Fruit fly (Drosophila melanogaster) S2 (cell line): ENCODE results near the gene CG32983.

Experiments used
- CG8478 ChIP-seq: fragments of >200 bp; optimal IDR thresholded peaks from 2 replicates; lab custom pipeline; 2018
- CTCF ChIP-seq, 2 experiments: fragments of >200 bp; optimal IDR thresholded peaks; 2 replicates each; lab custom pipeline; 2018

CG32983 gene

DNA sequence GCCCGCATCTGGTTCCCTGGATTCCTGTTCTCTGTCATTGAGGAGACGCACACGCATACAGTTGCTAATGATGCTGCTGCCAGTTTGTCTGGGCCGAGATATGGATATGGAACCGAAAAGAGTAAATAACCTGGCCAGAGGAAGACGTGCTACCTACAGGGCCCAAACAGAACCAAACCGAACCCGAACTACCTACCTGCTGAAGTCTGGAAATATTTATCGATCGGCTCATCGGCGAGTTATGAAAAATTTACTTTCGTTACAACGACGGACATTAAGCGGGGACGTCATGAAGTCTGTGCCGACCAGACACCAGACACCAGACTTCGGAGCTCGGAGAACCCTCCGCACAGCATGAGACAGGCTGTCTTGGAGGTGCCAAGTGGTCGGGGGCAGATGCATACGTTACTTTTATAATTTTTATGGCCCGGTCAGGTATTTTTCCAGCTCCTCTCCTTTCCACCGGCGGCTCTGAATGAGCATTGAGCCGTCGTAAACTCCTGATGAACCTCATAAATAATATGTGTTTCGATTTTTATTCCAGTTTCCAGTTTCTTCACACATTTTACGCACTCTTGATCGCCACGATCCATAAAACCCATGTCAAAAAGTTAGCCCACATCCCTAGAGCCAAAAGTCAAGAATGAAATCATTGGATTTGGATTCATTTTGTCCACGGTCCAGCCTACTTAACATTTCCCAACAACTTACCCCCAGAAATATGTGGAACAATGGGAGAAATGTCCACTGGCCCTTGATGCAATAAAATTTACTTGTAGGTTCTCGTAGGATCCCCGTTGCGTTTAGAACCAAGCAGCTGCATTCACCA lies 18.7 kb upstream of the CG32983 start:
- no peak for TF ChIP-seq CTCF (optimal IDR thresholded peaks at IDR 0.05; lab: Kevin White, UChicago)
- no peak for TF ChIP-seq CG8478

DNA sequence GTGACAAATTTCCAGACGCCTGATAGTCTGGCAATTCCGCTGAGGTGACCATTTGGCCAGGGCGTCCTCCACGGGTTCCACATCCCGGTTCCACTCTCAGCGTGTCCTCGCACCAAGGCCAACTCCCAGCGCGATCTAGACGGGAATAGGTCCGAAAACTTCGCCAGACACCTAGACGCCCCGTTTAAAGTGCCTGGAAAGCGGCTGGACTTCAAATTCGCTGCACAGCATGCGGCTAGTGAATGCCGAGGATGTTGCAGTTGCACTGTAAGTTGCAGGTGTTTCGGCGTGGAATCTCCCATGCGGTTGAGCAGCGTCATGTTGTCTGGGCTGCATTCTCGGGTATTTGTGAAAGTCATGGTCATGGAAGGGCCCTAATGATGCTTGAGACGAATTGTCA lies 16.5 kb upstream of the CG32983 start:
- TF ChIP-seq CTCF (optimal IDR thresholded peaks at IDR 0.05; lab: Kevin White, UChicago), result no peak
- TF ChIP-seq CG8478, result no peak

DNA sequence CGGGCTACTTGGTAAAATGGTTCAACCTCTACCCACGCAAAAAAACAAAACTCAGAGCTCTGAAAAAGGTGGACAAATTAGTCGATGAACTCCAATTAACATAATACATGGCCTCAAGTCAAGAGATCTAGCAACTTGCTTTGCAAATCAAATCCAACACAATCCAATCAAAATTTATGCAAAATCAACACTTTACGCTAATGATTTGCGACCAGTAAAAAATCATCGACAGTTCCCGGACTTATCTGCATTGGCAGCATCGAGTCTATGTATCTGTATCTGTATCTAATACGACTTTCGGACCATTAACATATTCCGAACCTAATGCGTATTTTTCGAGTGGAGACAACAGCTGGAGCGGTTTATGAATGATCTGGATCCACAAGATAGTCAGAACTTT lies 14.6 kb upstream of the CG32983 start:
- TF ChIP-seq CTCF (optimal IDR thresholded peaks at IDR 0.05; lab: Kevin White, UChicago) (no peak), CG8478 (no peak)

- no peak for TF ChIP-seq CTCF (optimal IDR thresholded peaks at IDR 0.05; lab: Kevin White, UChicago)
- no peak for TF ChIP-seq CG8478
Measured at dm6 chr2L:8852235-8852634, 13.4 kb upstream of the CG32983 start.

DNA sequence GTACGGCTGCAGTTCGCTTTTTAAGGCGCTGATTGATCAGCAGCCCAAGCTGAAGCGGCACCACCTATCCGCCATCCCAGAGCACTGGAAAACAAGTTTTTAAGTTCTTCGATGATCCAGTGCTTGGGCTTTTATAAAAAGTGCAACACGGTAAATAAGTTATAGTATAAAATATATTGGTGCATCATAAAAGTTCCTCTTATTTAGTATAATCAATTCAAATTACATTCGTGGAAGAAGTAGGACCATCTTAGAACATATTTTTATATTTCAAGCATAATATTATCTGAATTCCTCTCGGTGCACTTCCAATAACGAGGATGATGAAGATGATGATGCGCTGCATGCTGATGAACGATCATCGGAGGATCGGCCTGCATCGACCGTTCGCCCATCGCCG lies 10.2 kb upstream of the CG32983 start:
- TF ChIP-seq CTCF (optimal IDR thresholded peaks at IDR 0.05; lab: Kevin White, UChicago) (no peak), CG8478 (no peak)

- TF ChIP-seq CTCF (optimal IDR thresholded peaks at IDR 0.05; lab: Kevin White, UChicago) (no peak), CG8478 (no peak)
Measured at dm6 chr2L:8857752-8858151, 7.9 kb upstream of the CG32983 start.

- no peak for TF ChIP-seq CTCF (optimal IDR thresholded peaks at IDR 0.05; lab: Kevin White, UChicago)
- TF ChIP-seq CG8478, result no peak
Measured at dm6 chr2L:8859839-8860238, 5.8 kb upstream of the CG32983 start.

dm6 chr2L:8860767-8861166 lies 4.9 kb upstream of the CG32983 start:
- TF ChIP-seq CTCF (optimal IDR thresholded peaks at IDR 0.05; lab: Kevin White, UChicago), result no peak
- no peak for TF ChIP-seq CG8478

DNA sequence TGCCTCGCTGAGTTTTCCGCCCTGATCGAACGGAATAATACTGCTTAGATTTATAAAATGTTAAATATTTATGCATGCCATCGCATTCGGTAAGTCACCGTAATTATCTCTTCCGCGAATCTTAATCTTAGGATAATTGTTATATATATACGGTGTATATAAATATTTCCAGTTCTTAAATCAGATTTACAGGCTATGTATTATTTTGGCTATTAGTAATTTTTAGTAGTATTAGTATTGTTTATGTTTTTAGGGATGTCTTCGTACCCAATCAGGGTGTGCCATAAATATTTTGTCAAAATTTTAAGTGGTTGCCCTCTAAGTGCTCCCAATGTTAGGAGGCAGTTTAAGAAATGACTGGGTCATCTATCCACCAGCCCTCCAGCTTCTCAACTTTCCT lies 3.2 kb upstream of the CG32983 start, which contains the start of gene CG32986:
TSS of gene CG32986 (plus strand) at position 301 of the 400 bp plus-strand sequence.
- TF ChIP-seq CTCF (optimal IDR thresholded peaks at IDR 0.05; lab: Kevin White, UChicago) (no peak), CG8478 (no peak)

DNA sequence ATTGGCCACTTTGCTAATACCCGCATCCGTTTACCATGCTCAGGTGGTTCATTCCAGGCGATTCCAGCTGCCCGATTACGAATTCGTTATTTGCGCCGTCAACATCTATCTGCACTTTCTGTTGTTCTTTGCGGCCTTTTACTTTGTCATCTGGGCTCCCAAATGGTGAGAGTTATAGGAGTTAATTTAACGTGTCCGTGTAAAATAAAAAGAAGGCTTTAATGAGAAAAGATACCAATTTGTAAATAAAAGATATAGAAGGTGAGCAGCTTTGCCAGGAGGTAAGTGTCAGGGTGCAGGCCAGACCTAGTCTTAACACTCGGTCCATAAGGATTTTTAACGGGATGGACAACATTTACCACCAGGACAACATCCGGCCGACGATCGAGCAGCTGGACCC lies 2.1 kb upstream of the CG32983 start, which contains the start of gene CG32987:
TSS of gene CG32987 (plus strand) at position 301 of the 400 bp plus-strand sequence.
- TF ChIP-seq CG8478 (no peak), CTCF (optimal IDR thresholded peaks at IDR 0.05; lab: Kevin White, UChicago) (no peak)

DNA sequence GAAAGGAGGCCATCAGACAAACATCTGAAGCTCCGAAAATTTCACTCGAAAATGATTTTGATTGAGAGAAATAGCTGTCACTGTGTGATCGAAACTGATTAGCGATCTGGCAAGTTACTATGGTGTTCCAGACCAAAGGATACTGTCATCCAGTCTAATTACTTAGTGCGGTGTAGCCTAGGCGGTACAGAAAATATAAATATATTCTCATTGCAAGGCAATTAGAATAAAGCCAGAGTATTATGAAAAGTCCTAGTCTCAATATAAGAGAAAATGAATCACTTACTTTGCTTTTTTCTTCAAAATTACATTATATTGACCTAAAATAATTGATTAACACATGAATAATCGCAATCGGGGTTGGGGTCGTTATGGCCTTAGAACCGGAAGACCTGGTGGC lies 1.1 kb upstream of the CG32983 start, which contains the start of gene CG32988:
TSS of gene CG32988 (plus strand) at position 301 of the 400 bp plus-strand sequence.
- TF ChIP-seq CG8478, result no peak

DNA sequence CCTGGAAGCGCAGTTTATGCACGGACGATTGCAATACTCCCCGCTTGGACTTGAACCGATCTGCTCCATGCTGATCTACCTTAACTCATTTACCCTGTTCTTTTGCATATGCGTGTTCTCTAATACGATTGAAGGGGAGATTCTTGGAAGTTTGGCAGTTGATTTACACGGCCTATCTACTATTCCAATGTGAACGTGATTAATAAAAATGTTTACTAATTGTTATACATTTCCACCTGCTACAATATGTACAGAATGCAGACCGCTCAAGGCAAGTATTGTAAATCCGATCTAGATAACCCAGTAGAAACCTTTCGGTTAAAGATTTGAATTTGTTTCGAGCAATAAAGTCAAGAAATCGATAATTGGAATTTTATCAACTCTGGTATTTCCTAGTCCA lies 817 bp downstream of the CG32983 start, which contains the start of gene CG9483:
TSS of gene CG9483 (plus strand) at position 301 of the 400 bp plus-strand sequence.
- TF ChIP-seq CG8478, result no peak
- TF ChIP-seq CTCF (optimal IDR thresholded peaks at IDR 0.05; lab: Kevin White, UChicago), result no peak

dm6 chr2L:8871677-8872076 lies 6.0 kb downstream of the CG32983 start:
- TF ChIP-seq CTCF (optimal IDR thresholded peaks at IDR 0.05; lab: Kevin White, UChicago) (no peak), CG8478 (no peak)

- TF ChIP-seq CTCF (optimal IDR thresholded peaks at IDR 0.05; lab: Kevin White, UChicago) (no peak), CG8478 (no peak)
Measured at dm6 chr2L:8875835-8876234, 10.2 kb downstream of the CG32983 start.

DNA sequence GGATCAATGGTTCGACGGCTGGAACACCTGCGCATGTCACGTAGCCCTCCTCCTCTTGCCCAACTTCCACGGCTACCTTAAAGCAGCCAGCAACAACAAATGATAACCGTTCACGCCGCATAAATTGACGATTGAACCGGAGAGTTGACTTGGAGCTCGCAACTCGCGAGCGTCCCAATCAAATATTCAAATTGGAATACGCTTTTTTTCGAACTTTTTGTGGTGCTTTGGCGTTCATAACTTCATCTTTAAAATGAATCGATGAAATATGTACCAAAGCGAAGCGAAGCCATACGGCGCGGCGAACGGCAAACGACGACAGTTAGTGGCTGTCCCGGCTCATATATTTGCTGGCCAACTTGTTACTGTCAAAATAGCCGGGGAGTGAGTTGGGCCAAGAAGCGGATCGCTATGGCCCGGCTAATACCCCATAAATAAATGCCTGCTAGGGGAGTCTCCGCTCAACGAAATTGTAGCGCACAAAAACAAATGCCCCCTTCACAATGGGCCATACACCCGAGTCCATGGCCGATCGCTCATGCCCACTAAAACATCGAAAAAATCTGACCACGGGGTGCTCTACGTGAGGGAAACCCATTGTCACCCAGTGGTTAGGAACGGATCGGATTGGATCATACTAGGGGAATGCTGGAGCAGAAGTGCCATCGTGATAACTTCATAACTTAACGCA lies 13.7 kb downstream of the CG32983 start:
- TF ChIP-seq CG8478 (no peak), CTCF (optimal IDR thresholded peaks at IDR 0.05; lab: Kevin White, UChicago) (no peak)

DNA sequence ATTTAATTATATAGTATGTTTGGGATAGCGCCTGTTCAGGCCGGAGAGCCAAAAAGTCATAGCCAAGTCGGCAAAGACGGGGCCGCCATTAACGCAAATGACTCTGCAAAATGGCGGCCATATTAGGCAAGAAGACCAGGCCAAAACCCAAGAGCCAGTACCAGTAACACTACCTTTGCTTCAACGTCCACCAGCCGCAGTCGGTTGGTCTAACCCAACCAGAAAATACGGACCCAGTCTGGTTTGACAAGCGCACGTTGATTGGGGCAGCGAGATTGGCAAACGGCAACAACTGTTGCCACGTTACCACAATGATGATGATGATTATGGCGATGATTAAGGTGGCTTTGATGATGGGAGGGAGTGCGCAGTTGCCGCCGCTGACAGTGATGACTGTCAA lies 15.4 kb downstream of the CG32983 start:
- no peak for TF ChIP-seq CG8478
- no peak for TF ChIP-seq CTCF (optimal IDR thresholded peaks at IDR 0.05; lab: Kevin White, UChicago)
